Worm (Caenorhabditis elegans): ENCODE results near the gene srw-124.

The srw-124 gene

ce11 chrV:2996105-2996504 lies 19.7 kb downstream of the srw-124 start, which contains the start of gene srw-120:
Gene srw-120, minus strand, starts transcription at chrV:2996205.
- no peak for TF ChIP-seq ama-1 (optimal IDR thresholded peaks at IDR 0.05)
- TF ChIP-seq hmg-4 (GFP tag; optimal IDR thresholded peaks at IDR 0.05) = no peak
- TF ChIP-seq tbx-37 (GFP tag; conservative IDR thresholded peaks at IDR 0.05) = no peak
- TF ChIP-seq ceh-13 (GFP tag; optimal IDR thresholded peaks at IDR 0.05) = no peak
- TF ChIP-seq sea-1 (GFP tag; conservative IDR thresholded peaks at IDR 0.05) = no peak
- TF ChIP-seq pes-1 (GFP tag; IDR thresholded peaks at IDR 0.05) = no peak
- no peak for TF ChIP-seq aly-1 (tag; optimal IDR thresholded peaks at IDR 0.05)
- TF ChIP-seq flt-1 (GFP tag; IDR thresholded peaks at IDR 0.05) = no peak
- TF ChIP-seq ets-7 (tag; optimal IDR thresholded peaks at IDR 0.05) = no peak
- TF ChIP-seq hmbx-1 (tag; optimal IDR thresholded peaks at IDR 0.05) = no peak
- TF ChIP-seq F13C5.2 (tag; optimal IDR thresholded peaks at IDR 0.05) = no peak
- no peak for TF ChIP-seq ceh-36 (tag; optimal IDR thresholded peaks at IDR 0.05)
- TF ChIP-seq scrt-1 (GFP tag; IDR thresholded peaks at IDR 0.05) = no peak
- no peak for TF ChIP-seq hnd-1 (tag; optimal IDR thresholded peaks at IDR 0.05)
- no peak for TF ChIP-seq tra-4 (tag; optimal IDR thresholded peaks at IDR 0.05)
- no peak for TF ChIP-seq B0310.2 (tag; optimal IDR thresholded peaks at IDR 0.05)
- TF ChIP-seq tbx-11 (GFP tag; IDR thresholded peaks at IDR 0.05) = no peak

ce11 chrV:2999736-3000135 lies 23.3 kb downstream of the srw-124 start, which contains the start of gene srw-119:
Gene srw-119, minus strand, starts transcription at chrV:2999836.
- TF ChIP-seq hnd-1 (tag; optimal IDR thresholded peaks at IDR 0.05) (no peak), tbx-37 (GFP tag; conservative IDR thresholded peaks at IDR 0.05) (no peak), flt-1 (GFP tag; IDR thresholded peaks at IDR 0.05) (no peak), ets-7 (tag; optimal IDR thresholded peaks at IDR 0.05) (no peak), pes-1 (GFP tag; IDR thresholded peaks at IDR 0.05) (no peak), tbx-11 (GFP tag; IDR thresholded peaks at IDR 0.05) (no peak), B0310.2 (tag; optimal IDR thresholded peaks at IDR 0.05) (no peak), hmbx-1 (tag; optimal IDR thresholded peaks at IDR 0.05) (no peak), aly-1 (tag; optimal IDR thresholded peaks at IDR 0.05) (no peak), ceh-36 (tag; optimal IDR thresholded peaks at IDR 0.05) (no peak), tra-4 (tag; optimal IDR thresholded peaks at IDR 0.05) (no peak), ceh-13 (GFP tag; optimal IDR thresholded peaks at IDR 0.05) (no peak), sea-1 (GFP tag; conservative IDR thresholded peaks at IDR 0.05) (no peak), scrt-1 (GFP tag; IDR thresholded peaks at IDR 0.05) (no peak), hmg-4 (GFP tag; optimal IDR thresholded peaks at IDR 0.05) (no peak), F13C5.2 (tag; optimal IDR thresholded peaks at IDR 0.05) (no peak), ama-1 (optimal IDR thresholded peaks at IDR 0.05) (no peak)

ce11 chrV:3005964-3006363 lies 29.6 kb downstream of the srw-124 start, which contains the start of gene srw-112:
Gene srw-112, minus strand, starts transcription at chrV:3006064.
- TF ChIP-seq sea-1 (GFP tag; conservative IDR thresholded peaks at IDR 0.05) (no peak), scrt-1 (GFP tag; IDR thresholded peaks at IDR 0.05) (no peak), aly-1 (tag; optimal IDR thresholded peaks at IDR 0.05) (no peak), tbx-37 (GFP tag; conservative IDR thresholded peaks at IDR 0.05) (no peak), hmg-4 (GFP tag; optimal IDR thresholded peaks at IDR 0.05) (no peak)

- no peak for TF ChIP-seq sea-1 (GFP tag; conservative IDR thresholded peaks at IDR 0.05)
- no peak for TF ChIP-seq ceh-13 (GFP tag; optimal IDR thresholded peaks at IDR 0.05)
- no peak for TF ChIP-seq hmbx-1 (tag; optimal IDR thresholded peaks at IDR 0.05)
- TF ChIP-seq tra-4 (tag; optimal IDR thresholded peaks at IDR 0.05) = no peak
- TF ChIP-seq ceh-36 (tag; optimal IDR thresholded peaks at IDR 0.05) = no peak
- TF ChIP-seq B0310.2 (tag; optimal IDR thresholded peaks at IDR 0.05) = no peak
- no peak for TF ChIP-seq hmg-4 (GFP tag; optimal IDR thresholded peaks at IDR 0.05)
- TF ChIP-seq ama-1 (optimal IDR thresholded peaks at IDR 0.05) = no peak
- no peak for TF ChIP-seq pes-1 (GFP tag; IDR thresholded peaks at IDR 0.05)
These were observed 34.1 kb downstream of the srw-124 start, which contains the start of gene srw-136 for ce11 chrV:3010468-3010867. Gene srw-136, minus strand, starts transcription at chrV:3010568.

- no peak for TF ChIP-seq hmbx-1 (tag; optimal IDR thresholded peaks at IDR 0.05)
- no peak for TF ChIP-seq ama-1 (optimal IDR thresholded peaks at IDR 0.05)
These were observed 35.0 kb downstream of the srw-124 start, which contains the start of gene srw-135 for ce11 chrV:3011394-3011793. Gene srw-135, minus strand, starts transcription at chrV:3011494.

ce11 chrV:3014185-3014584 lies 37.8 kb downstream of the srw-124 start, which contains the start of gene K12D9.1:
Gene K12D9.1, plus strand, starts transcription at chrV:3014485.
- no peak for TF ChIP-seq ets-7 (tag; optimal IDR thresholded peaks at IDR 0.05)
- TF ChIP-seq sea-1 (GFP tag; conservative IDR thresholded peaks at IDR 0.05) = no peak
- TF ChIP-seq ama-1 (optimal IDR thresholded peaks at IDR 0.05) = no peak
- TF ChIP-seq flt-1 (GFP tag; IDR thresholded peaks at IDR 0.05) = no peak
- no peak for TF ChIP-seq tra-4 (tag; optimal IDR thresholded peaks at IDR 0.05)
- no peak for TF ChIP-seq ceh-13 (GFP tag; optimal IDR thresholded peaks at IDR 0.05)
- no peak for TF ChIP-seq B0310.2 (tag; optimal IDR thresholded peaks at IDR 0.05)
- no peak for TF ChIP-seq hmbx-1 (tag; optimal IDR thresholded peaks at IDR 0.05)
- no peak for TF ChIP-seq hnd-1 (tag; optimal IDR thresholded peaks at IDR 0.05)
- no peak for TF ChIP-seq hmg-4 (GFP tag; optimal IDR thresholded peaks at IDR 0.05)
- TF ChIP-seq pes-1 (GFP tag; IDR thresholded peaks at IDR 0.05) = no peak
- TF ChIP-seq scrt-1 (GFP tag; IDR thresholded peaks at IDR 0.05) = no peak
- TF ChIP-seq aly-1 (tag; optimal IDR thresholded peaks at IDR 0.05) = no peak
- TF ChIP-seq tbx-11 (GFP tag; IDR thresholded peaks at IDR 0.05) = no peak
- no peak for TF ChIP-seq ceh-36 (tag; optimal IDR thresholded peaks at IDR 0.05)
- no peak for TF ChIP-seq F13C5.2 (tag; optimal IDR thresholded peaks at IDR 0.05)
- no peak for TF ChIP-seq tbx-37 (GFP tag; conservative IDR thresholded peaks at IDR 0.05)

ce11 chrV:3017930-3018329 lies 41.5 kb downstream of the srw-124 start:
- TF ChIP-seq hmbx-1 (tag; optimal IDR thresholded peaks at IDR 0.05) (no peak), sea-1 (GFP tag; conservative IDR thresholded peaks at IDR 0.05) (no peak), B0310.2 (tag; optimal IDR thresholded peaks at IDR 0.05) (no peak), flt-1 (GFP tag; IDR thresholded peaks at IDR 0.05) (no peak), hmg-4 (GFP tag; optimal IDR thresholded peaks at IDR 0.05) (no peak), ets-7 (tag; optimal IDR thresholded peaks at IDR 0.05) (no peak), aly-1 (tag; optimal IDR thresholded peaks at IDR 0.05) (no peak), tra-4 (tag; optimal IDR thresholded peaks at IDR 0.05) (no peak), ceh-13 (GFP tag; optimal IDR thresholded peaks at IDR 0.05) (no peak), hnd-1 (tag; optimal IDR thresholded peaks at IDR 0.05) (no peak), tbx-37 (GFP tag; conservative IDR thresholded peaks at IDR 0.05) (no peak), ama-1 (optimal IDR thresholded peaks at IDR 0.05) (no peak), pes-1 (GFP tag; IDR thresholded peaks at IDR 0.05) (no peak), ceh-36 (tag; optimal IDR thresholded peaks at IDR 0.05) (no peak), F13C5.2 (tag; optimal IDR thresholded peaks at IDR 0.05) (no peak), scrt-1 (GFP tag; IDR thresholded peaks at IDR 0.05) (no peak), tbx-11 (GFP tag; IDR thresholded peaks at IDR 0.05) (no peak)
